Fruit fly (Drosophila melanogaster) whole organism, embryonic: ENCODE data around the gene cass.

Experiments used
- Ada2b ChIP-seq: fragments of 200-800 bp; sonication (Bioruptor generic); IDR thresholded peaks from 2 replicates; pipeline ENCODE4 v1.3.6; 2022; ENCODE audit warnings: missing biosample characterization, missing genetic modification characterization
- Awh ChIP-seq: fragments of 200-800 bp; sonication (Bioruptor generic); IDR thresholded peaks from 2 replicates; pipeline ENCODE4, ENCODE4 v1.3.6; 2022; ENCODE audit warnings: missing biosample characterization, missing genetic modification characterization
- B-H1 ChIP-seq: fragments of 200-800 bp; sonication (Bioruptor generic); IDR thresholded peaks from 3 replicates; pipeline ENCODE4 v1.3.6; 2022; ENCODE audit warnings: missing biosample characterization, missing genetic modification characterization
- CG10267 ChIP-seq: fragments of 200-800 bp; sonication (Bioruptor generic); optimal IDR thresholded peaks from 2 replicates; lab custom pipeline; 2018; ENCODE audit warnings: missing biosample characterization, mild to moderate bottlenecking, missing genetic modification characterization, moderate library complexity
- CG10979 ChIP-seq: fragments of 200-800 bp; sonication (Bioruptor generic); optimal IDR thresholded peaks from 2 replicates; lab custom pipeline; 2018; ENCODE audit warnings: missing biosample characterization, mild to moderate bottlenecking, missing genetic modification characterization, moderate library complexity
- CG11696 ChIP-seq: fragments of 200-800 bp; sonication (Bioruptor generic); IDR thresholded peaks from 2 replicates; pipeline ENCODE4 v1.3.6; 2022; ENCODE audit warnings: missing biosample characterization, missing genetic modification characterization
- CG12769 ChIP-seq: fragments of 200-800 bp; sonication (Bioruptor generic); optimal IDR thresholded peaks from 2 replicates; lab custom pipeline; 2019; ENCODE audit warnings: missing biosample characterization, mild to moderate bottlenecking, missing genetic modification characterization, moderate library complexity
- CG12942 ChIP-seq: fragments of 200-800 bp; sonication (Bioruptor generic); optimal IDR thresholded peaks from 3 replicates; lab custom pipeline; 2016; ENCODE audit warnings: missing biosample characterization, missing genetic modification characterization
- CG14965 ChIP-seq: fragments of 200-800 bp; sonication (Bioruptor generic); optimal IDR thresholded peaks from 2 replicates; lab custom pipeline; 2016; ENCODE audit warnings: missing biosample characterization, missing genetic modification characterization, borderline replicate concordance
- CG15479 ChIP-seq: fragments of 200-800 bp; sonication (Bioruptor generic); optimal IDR thresholded peaks from 3 replicates; lab custom pipeline; 2019; ENCODE audit warnings: missing biosample characterization, mild to moderate bottlenecking, missing genetic modification characterization, moderate library complexity
- CG16863 ChIP-seq: fragments of 200-800 bp; sonication (Bioruptor generic); optimal IDR thresholded peaks from 3 replicates; lab custom pipeline; 2016; ENCODE audit warnings: missing biosample characterization, missing genetic modification characterization
- CG17912 ChIP-seq: fragments of 200-800 bp; sonication (Bioruptor generic); optimal IDR thresholded peaks from 2 replicates; lab custom pipeline; 2018; ENCODE audit warnings: missing biosample characterization, mild to moderate bottlenecking, missing genetic modification characterization
- CG18476 ChIP-seq: fragments of 200-800 bp; sonication (Bioruptor generic); optimal IDR thresholded peaks from 2 replicates; lab custom pipeline; 2016; ENCODE audit warnings: missing biosample characterization, mild to moderate bottlenecking, missing genetic modification characterization
- CG2120 ChIP-seq: fragments of 200-800 bp; sonication (Bioruptor generic); optimal IDR thresholded peaks from 3 replicates; lab custom pipeline; 2016; ENCODE audit warnings: missing biosample characterization, missing genetic modification characterization
- CG30431 ChIP-seq: fragments of 200-800 bp; sonication (Bioruptor generic); optimal IDR thresholded peaks from 2 replicates; lab custom pipeline; 2017; ENCODE audit warnings: missing biosample characterization, missing genetic modification characterization
- CG3065 ChIP-seq: fragments of 200-800 bp; sonication (Bioruptor generic); optimal IDR thresholded peaks from 2 replicates; lab custom pipeline; 2016; ENCODE audit warnings: missing biosample characterization, missing genetic modification characterization
- CG32532 ChIP-seq: fragments of 200-800 bp; sonication (Bioruptor generic); IDR thresholded peaks from 2 replicates; pipeline ENCODE4 v1.3.6; 2022; ENCODE audit warnings: missing biosample characterization, missing genetic modification characterization
- CG43689 ChIP-seq: fragments of 200-800 bp; sonication (Bioruptor generic); IDR thresholded peaks from 2 replicates; pipeline ENCODE4 v1.3.6; 2022; ENCODE audit warnings: missing biosample characterization, missing genetic modification characterization
- CG7786 ChIP-seq: fragments of 200-800 bp; sonication (Bioruptor generic); optimal IDR thresholded peaks from 2 replicates; lab custom pipeline; 2016; ENCODE audit warnings: missing biosample characterization, missing genetic modification characterization
- D ChIP-seq, 2 experiments: fragments of 200-800 bp in 1 of 2; fragments of >200 bp in 1 of 2; sonication (Bioruptor generic) in 1 of 2; optimal IDR thresholded peaks; 2 replicates in 1 of 2; 3 replicates in 1 of 2; lab custom pipeline; 2017; ENCODE audit warnings: mild to moderate bottlenecking in 1 of 2, missing biosample characterization in 1 of 2, missing genetic modification characterization in 1 of 2, missing genetic modification reagents in 1 of 2
- Doc3 ChIP-seq: fragments of 200-800 bp; sonication (Bioruptor generic); IDR thresholded peaks from 3 replicates; pipeline ENCODE4 v1.3.6; 2022; ENCODE audit warnings: missing biosample characterization, missing genetic modification characterization; ENCODE audit not compliant: partially characterized antibody
- ERR ChIP-seq: fragments of 200-800 bp; sonication (Bioruptor generic); optimal IDR thresholded peaks from 2 replicates; lab custom pipeline; 2016; ENCODE audit warnings: missing biosample characterization, missing genetic modification characterization
- Elba2 ChIP-seq: fragments of 200-800 bp; sonication (Bioruptor generic); optimal IDR thresholded peaks from 3 replicates; lab custom pipeline; 2016; ENCODE audit warnings: missing biosample characterization, missing genetic modification characterization
- Ets97D ChIP-seq: fragments of 200-800 bp; sonication (Bioruptor generic); optimal IDR thresholded peaks from 3 replicates; lab custom pipeline; 2016; ENCODE audit warnings: missing biosample characterization, missing genetic modification characterization
- Gug ChIP-seq: fragments of 200-800 bp; sonication (Bioruptor generic); IDR thresholded peaks from 4 replicates; pipeline ENCODE4 v1.3.6; 2022; ENCODE audit warnings: missing biosample characterization, missing genetic modification characterization
- Hmr ChIP-seq: fragments of 200-800 bp; sonication (Bioruptor generic); optimal IDR thresholded peaks from 3 replicates; lab custom pipeline; 2017; ENCODE audit warnings: mild to moderate bottlenecking, missing biosample characterization, missing genetic modification reagents, missing genetic modification characterization
- NFAT ChIP-seq: fragments of 200-800 bp; sonication (Bioruptor generic); IDR thresholded peaks from 2 replicates; pipeline ENCODE4 v1.3.6; 2022; ENCODE audit warnings: missing biosample characterization, missing genetic modification characterization
- Nf-YC ChIP-seq: fragments of 200-800 bp; optimal IDR thresholded peaks from 3 replicates; lab custom pipeline; 2019; ENCODE audit warnings: missing biosample characterization, mild to moderate bottlenecking, missing genetic modification characterization, moderate library complexity
- Poxn ChIP-seq: fragments of 200-800 bp; sonication (Bioruptor generic); IDR thresholded peaks from 2 replicates; pipeline ENCODE4 v1.3.6; 2022; ENCODE audit warnings: missing biosample characterization, missing genetic modification characterization
- abd-A ChIP-seq: fragments of 200-800 bp; sonication (Bioruptor generic); optimal IDR thresholded peaks from 3 replicates; lab custom pipeline; 2019; ENCODE audit warnings: missing biosample characterization, mild to moderate bottlenecking, missing genetic modification characterization, moderate library complexity
- al ChIP-seq: fragments of 200-800 bp; sonication (Bioruptor generic); IDR thresholded peaks from 2 replicates; pipeline ENCODE4 v1.3.6; 2022; ENCODE audit warnings: missing biosample characterization, missing genetic modification characterization
- br ChIP-seq: fragments of >200 bp; optimal IDR thresholded peaks from 2 replicates; lab custom pipeline; 2017
- cato ChIP-seq: fragments of 200-800 bp; sonication (Bioruptor generic); optimal IDR thresholded peaks from 2 replicates; lab custom pipeline; 2016; ENCODE audit warnings: missing biosample characterization, missing genetic modification characterization, borderline replicate concordance
- chinmo ChIP-seq: fragments of 200-800 bp; sonication (Bioruptor generic); IDR thresholded peaks from 4 replicates; pipeline ENCODE4 v1.3.6; 2022; ENCODE audit warnings: missing biosample characterization, missing genetic modification characterization; ENCODE audit not compliant: partially characterized antibody
- exex ChIP-seq: fragments of 200-800 bp; sonication (Bioruptor generic); optimal IDR thresholded peaks from 4 replicates; lab custom pipeline; 2018; ENCODE audit warnings: missing biosample characterization, mild to moderate bottlenecking, missing genetic modification characterization, moderate library complexity
- fd102C ChIP-seq: fragments of 200-800 bp; sonication (Bioruptor generic); optimal IDR thresholded peaks from 2 replicates; lab custom pipeline; 2018; ENCODE audit warnings: missing biosample characterization, mild to moderate bottlenecking, missing genetic modification characterization, moderate library complexity
- fd3F ChIP-seq: fragments of 200-800 bp; sonication (Bioruptor generic); optimal IDR thresholded peaks from 2 replicates; lab custom pipeline; 2018; ENCODE audit warnings: missing biosample characterization, mild to moderate bottlenecking, missing genetic modification characterization, moderate library complexity
- fd64A ChIP-seq: fragments of 200-800 bp; sonication (Bioruptor generic); optimal IDR thresholded peaks from 3 replicates; lab custom pipeline; 2018; ENCODE audit warnings: missing biosample characterization, mild to moderate bottlenecking, missing genetic modification characterization
- nerfin-1 ChIP-seq: fragments of 200-800 bp; sonication (Bioruptor generic); optimal IDR thresholded peaks from 3 replicates; lab custom pipeline; 2019; ENCODE audit warnings: missing biosample characterization, mild to moderate bottlenecking, missing genetic modification characterization, moderate library complexity
- phol ChIP-seq: fragments of 200-800 bp; sonication (Bioruptor generic); optimal IDR thresholded peaks from 3 replicates; lab custom pipeline; 2018; ENCODE audit warnings: missing biosample characterization, mild to moderate bottlenecking, missing genetic modification characterization, moderate library complexity
- ro ChIP-seq: fragments of 200-800 bp; sonication (Bioruptor generic); IDR thresholded peaks from 2 replicates; pipeline ENCODE4 v1.3.6; 2022; ENCODE audit warnings: missing biosample characterization, missing genetic modification characterization
- sc ChIP-seq, 3 experiments: fragments of >200 bp in 2 of 3; fragments of 200-800 bp in 1 of 3; sonication (Bioruptor generic) in 1 of 3; optimal IDR thresholded peaks; 2 replicates in 2 of 3; 3 replicates in 1 of 3; lab custom pipeline; 2017; ENCODE audit warnings: mild to moderate bottlenecking in 1 of 3, missing biosample characterization in 1 of 3, missing genetic modification characterization in 1 of 3, missing genetic modification reagents in 1 of 3
- scrt ChIP-seq: fragments of 200-800 bp; sonication (Bioruptor generic); optimal IDR thresholded peaks from 2 replicates; lab custom pipeline; 2018; ENCODE audit warnings: missing biosample characterization, mild to moderate bottlenecking, missing genetic modification characterization, moderate library complexity
- sisA ChIP-seq: fragments of 200-800 bp; sonication (Bioruptor generic); IDR thresholded peaks from 2 replicates; pipeline ENCODE4 v1.3.6; 2022; ENCODE audit warnings: missing biosample characterization, missing genetic modification characterization
- tx ChIP-seq: fragments of 200-800 bp; sonication (Bioruptor generic); optimal IDR thresholded peaks from 2 replicates; lab custom pipeline; 2016; ENCODE audit warnings: missing biosample characterization, missing genetic modification characterization
- wek ChIP-seq: fragments of 200-800 bp; sonication (Bioruptor generic); optimal IDR thresholded peaks from 3 replicates; lab custom pipeline; 2018; ENCODE audit warnings: missing biosample characterization, mild to moderate bottlenecking, missing genetic modification characterization, moderate library complexity
- wor ChIP-seq: fragments of 200-800 bp; sonication (Bioruptor generic); IDR thresholded peaks from 2 replicates; pipeline ENCODE4 v1.3.6; 2022; ENCODE audit warnings: missing biosample characterization, missing genetic modification characterization
- zfh2 ChIP-seq: fragments of 200-800 bp; sonication (Bioruptor generic); optimal IDR thresholded peaks from 2 replicates; lab custom pipeline; 2016; ENCODE audit warnings: missing biosample characterization, missing genetic modification characterization

Gene cass

dm6 chr2L:17480943-17481580, 3.4 kb upstream of the cass start, which contains the start of the genes fws and Lamtor3 (continued):
- TF ChIP-seq sc (optimal IDR thresholded peaks at IDR 0.05; lab: Kevin White, UChicago) (no peak), sc (GFP tag; optimal IDR thresholded peaks at IDR 0.05; lab: Kevin White, UChicago) (peak; percentile 98), Elba2 (GFP tag; lab: Kevin White, UChicago) (peak; percentile 75), phol (tag; lab: Kevin White, UChicago) (peak; percentile 98), Doc3 (GFP tag; lab: Robert Waterston, UW) (peak; percentile 53; the same call in 2 of the 3 replicates), al (GFP tag; lab: Robert Waterston, UW) (peak; percentile 99), wor (peak; percentile 99), CG17912 (GFP tag; lab: Kevin White, UChicago) (peak; percentile 19), CG30431 (GFP tag; lab: Kevin White, UChicago) (peak; percentile 98), CG15479 (GFP tag; lab: Kevin White, UChicago) (peak; percentile 26), Gug (peak; percentile 99), CG12942 (GFP tag; lab: Kevin White, UChicago) (peak; percentile 96), CG3065 (GFP tag; lab: Kevin White, UChicago) (peak; percentile 92), CG2120 (GFP tag; lab: Kevin White, UChicago) (peak; percentile 98), CG10267 (peak; percentile 91), exex (peak; percentile 85), NFAT (GFP tag; lab: Robert Waterston, UW) (peak; percentile 99), br (no peak), chinmo (GFP tag; lab: Robert Waterston, UW) (0 out of 4 replicates have a peak, but pooled peaks have one; percentile 14), CG18476 (GFP tag; lab: Kevin White, UChicago) (peak; percentile 94), ro (GFP tag; lab: Robert Waterston, UW) (peak; percentile 97), abd-A (no peak), zfh2 (GFP tag; lab: Kevin White, UChicago) (peak; percentile 97), fd102C (GFP tag; lab: Kevin White, UChicago) (peak; percentile 82), Hmr (GFP tag; lab: Kevin White, UChicago) (peak; percentile 99), CG11696 (GFP tag; lab: Robert Waterston, UW) (peak; percentile 94), B-H1 (GFP tag; lab: Robert Waterston, UW) (peak; percentile 99), CG16863 (peak; percentile 80), Awh (GFP tag; lab: Robert Waterston, UW) (peak; percentile 99), scrt (GFP tag; lab: Kevin White, UChicago) (peak; percentile 97), wek (peak; percentile 69), CG43689 (peak; percentile 98), Nf-YC (tag; lab: Kevin White, UChicago) (peak; percentile 68), nerfin-1 (tag; lab: Kevin White, UChicago) (peak; percentile 93), Ada2b (GFP tag; lab: Robert Waterston, UW) (peak; percentile 99), CG10979 (tag; lab: Kevin White, UChicago) (peak; percentile 96), sisA (peak; percentile 98), fd64A (GFP tag; lab: Kevin White, UChicago) (peak; percentile 93), CG7786 (peak; percentile 90), Poxn (peak; percentile 97), CG14965 (no peak), ERR (GFP tag; lab: Kevin White, UChicago) (peak; percentile 39), tx (GFP tag; lab: Kevin White, UChicago) (peak; percentile 87), CG32532 (GFP tag; lab: Robert Waterston, UW) (peak; percentile 99), Ets97D (peak; percentile 75), CG12769 (tag; lab: Kevin White, UChicago) (peak; percentile 95), D (optimal IDR thresholded peaks at IDR 0.05; lab: Kevin White, UChicago) (no peak), D (GFP tag; optimal IDR thresholded peaks at IDR 0.05; lab: Kevin White, UChicago) (peak; percentile 96), fd3F (GFP tag; lab: Kevin White, UChicago) (peak; percentile 98), cato (peak; percentile 96)
